Worm (Caenorhabditis elegans): ENCODE data around the gene cas-1.

ce11 chrX:16770398-16770797, 43.1 kb downstream of the cas-1 start, which contains the start of gene mct-6:
- TF ChIP-seq him-1 (tag; optimal IDR thresholded peaks at IDR 0.05) = no peak
- no peak for TF ChIP-seq dao-5 (tag; optimal IDR thresholded peaks at IDR 0.05)
- no peak for TF ChIP-seq W03F9.2 (tag; optimal IDR thresholded peaks at IDR 0.05)
